Worm (Caenorhabditis elegans) whole organism, young adult: ENCODE results near the gene oac-42.
A peak's percentile ranks its signal among the peaks of the same experiment; 100 is the strongest.

Source experiments
- C06A6.2 ChIP-seq: fragments of 200-800 bp; sonication (Bioruptor generic); conservative IDR thresholded peaks from 2 replicates; pipeline ENCODE4 v1.3.6; 2022; ENCODE audit warnings: missing genetic modification characterization, missing compliant biosample characterization
- F22D6.2 ChIP-seq: sonication (generic microtip); optimal IDR thresholded peaks from 2 replicates; lab custom pipeline; 2016; ENCODE audit warnings: mild to moderate bottlenecking, missing genetic modification characterization, missing compliant biosample characterization
- F39B2.1 ChIP-seq: fragments of 200-800 bp; sonication (Bioruptor generic); IDR thresholded peaks from 2 replicates; pipeline ENCODE4 v1.3.6; 2022; ENCODE audit warnings: missing genetic modification reagents, missing genetic modification characterization, missing compliant biosample characterization
- F52B5.7 ChIP-seq: sonication (generic microtip); optimal IDR thresholded peaks from 2 replicates; lab custom pipeline; 2016; ENCODE audit warnings: mild to moderate bottlenecking, missing genetic modification characterization, missing compliant biosample characterization
- F57C9.4 ChIP-seq: sonication (generic microtip); optimal IDR thresholded peaks from 2 replicates; lab custom pipeline; 2017; ENCODE audit warnings: mild to moderate bottlenecking, missing genetic modification characterization, missing compliant biosample characterization
- K11D2.4 ChIP-seq: fragments of 200-800 bp; sonication (Bioruptor generic); IDR thresholded peaks from 2 replicates; pipeline ENCODE4 v1.3.6; 2022; ENCODE audit warnings: missing genetic modification reagents, missing genetic modification characterization, missing compliant biosample characterization
- T07F8.4 ChIP-seq: sonication (generic microtip); optimal IDR thresholded peaks from 2 replicates; lab custom pipeline; 2016; ENCODE audit warnings: mild to moderate bottlenecking, missing genetic modification characterization, moderate library complexity, missing compliant biosample characterization
- Y53F4B.3 ChIP-seq: fragments of 200-800 bp; sonication (Bioruptor generic); IDR thresholded peaks from 2 replicates; pipeline ENCODE4 v1.3.6; 2022; ENCODE audit warnings: missing genetic modification reagents, missing genetic modification characterization, missing compliant biosample characterization
- aptf-3 ChIP-seq: fragments of 200-800 bp; sonication (Bioruptor generic); IDR thresholded peaks from 2 replicates; pipeline ENCODE4 v1.3.6; 2022; ENCODE audit warnings: missing genetic modification characterization, missing compliant biosample characterization
- bed-2 ChIP-seq: fragments of 200-800 bp; sonication (Bioruptor generic); IDR thresholded peaks from 2 replicates; pipeline ENCODE4 v1.3.6; 2022; ENCODE audit warnings: missing genetic modification reagents, missing genetic modification characterization, missing compliant biosample characterization
- cebp-1 ChIP-seq, 2 experiments: fragments of 200-800 bp in 1 of 2; sonication (Bioruptor generic) in 1 of 2; sonication (generic microtip) in 1 of 2; IDR thresholded peaks in 1 of 2; optimal IDR thresholded peaks in 1 of 2; 2 replicates each; pipeline versions ENCODE4 v1.3.6 to Lab custom; 2017 to 2022; ENCODE audit warnings: missing compliant biosample characterization in 2 of 2, missing genetic modification characterization in 2 of 2, mild to moderate bottlenecking in 1 of 2, missing genetic modification reagents in 1 of 2, moderate library complexity in 1 of 2
- ceh-27 ChIP-seq: fragments of 200-800 bp; sonication (Bioruptor generic); optimal IDR thresholded peaks from 2 replicates; lab custom pipeline; 2018; ENCODE audit warnings: mild to moderate bottlenecking, missing genetic modification characterization, moderate library complexity, missing compliant biosample characterization
- ceh-40 ChIP-seq: fragments of 200-800 bp; sonication (Bioruptor generic); IDR thresholded peaks from 2 replicates; pipeline ENCODE4 v1.3.6; 2022; ENCODE audit warnings: missing genetic modification characterization, missing compliant biosample characterization
- chd-7 ChIP-seq: sonication (generic microtip); optimal IDR thresholded peaks from 2 replicates; lab custom pipeline; 2016; ENCODE audit warnings: mild to moderate bottlenecking, missing genetic modification characterization, moderate library complexity, missing compliant biosample characterization
- dox-1 ChIP-seq: fragments of 200-800 bp; sonication (Bioruptor generic); IDR thresholded peaks from 2 replicates; pipeline ENCODE4 v1.3.6; 2022; ENCODE audit warnings: missing genetic modification reagents, missing genetic modification characterization, missing compliant biosample characterization
- ekl-4 ChIP-seq: fragments of 200-800 bp; sonication (Bioruptor generic); IDR thresholded peaks from 2 replicates; pipeline ENCODE4 v1.3.6; 2022; ENCODE audit warnings: missing genetic modification reagents, missing genetic modification characterization, missing compliant biosample characterization
- fkh-3 ChIP-seq: sonication (generic microtip); optimal IDR thresholded peaks from 2 replicates; lab custom pipeline; 2016; ENCODE audit warnings: mild to moderate bottlenecking, missing genetic modification characterization, missing compliant biosample characterization
- lag-1 ChIP-seq: fragments of 200-800 bp; sonication (Bioruptor generic); IDR thresholded peaks from 2 replicates; pipeline ENCODE4 v1.3.6; 2022; ENCODE audit warnings: missing genetic modification reagents, missing genetic modification characterization, missing compliant biosample characterization
- let-526 ChIP-seq: fragments of 200-800 bp; sonication (Bioruptor generic); IDR thresholded peaks from 2 replicates; pipeline ENCODE4 v1.3.6; 2022; ENCODE audit warnings: missing genetic modification reagents, missing genetic modification characterization, missing compliant biosample characterization
- lin-26 ChIP-seq: fragments of 200-800 bp; sonication (Bioruptor generic); IDR thresholded peaks from 2 replicates; pipeline ENCODE4 v1.3.6; 2022; ENCODE audit warnings: missing genetic modification reagents, missing genetic modification characterization, missing compliant biosample characterization
- lin-35 ChIP-seq, 3 experiments: fragments of 150-350 bp in 2 of 3; sonication (generic microtip) in 1 of 3; optimal IDR thresholded peaks; 2 replicates each; lab custom pipeline; 2014 to 2018; ENCODE audit warnings: missing biosample characterization in 3 of 3, missing genetic modification characterization in 3 of 3, missing genetic modification reagents in 3 of 3
- lir-1 ChIP-seq: fragments of 200-800 bp; sonication (Bioruptor generic); conservative IDR thresholded peaks from 2 replicates; pipeline ENCODE4 v1.3.6; 2022; ENCODE audit warnings: missing genetic modification reagents, missing genetic modification characterization, missing compliant biosample characterization
- lsy-27 ChIP-seq: sonication (generic microtip); optimal IDR thresholded peaks from 2 replicates; lab custom pipeline; 2017; ENCODE audit warnings: missing genetic modification characterization, mild to moderate bottlenecking, missing compliant biosample characterization, antibody characterized with exemption, missing genotype, borderline replicate concordance; ENCODE audit not compliant: insufficient read depth
- madf-10 ChIP-seq: sonication (generic microtip); optimal IDR thresholded peaks from 2 replicates; lab custom pipeline; 2016; ENCODE audit warnings: mild to moderate bottlenecking, missing genetic modification characterization, missing compliant biosample characterization
- madf-3 ChIP-seq: fragments of 200-800 bp; sonication (Bioruptor generic); IDR thresholded peaks from 2 replicates; pipeline ENCODE4 v1.3.6; 2022; ENCODE audit warnings: missing genetic modification reagents, missing genetic modification characterization, missing compliant biosample characterization
- madf-6 ChIP-seq: fragments of 200-800 bp; sonication (Bioruptor generic); IDR thresholded peaks from 2 replicates; pipeline ENCODE4 v1.3.6; 2022; ENCODE audit warnings: missing genetic modification reagents, missing genetic modification characterization, missing compliant biosample characterization
- madf-8 ChIP-seq: fragments of 200-800 bp; sonication (Bioruptor generic); conservative IDR thresholded peaks from 2 replicates; pipeline ENCODE4 v1.3.6; 2022; ENCODE audit warnings: missing genetic modification reagents, missing genetic modification characterization, missing compliant biosample characterization
- mel-28 ChIP-seq: sonication (generic microtip); optimal IDR thresholded peaks from 2 replicates; lab custom pipeline; 2016; ENCODE audit warnings: borderline replicate concordance, mild to moderate bottlenecking, missing genetic modification characterization, missing compliant biosample characterization
- mes-4 ChIP-seq: sonication (generic microtip); optimal IDR thresholded peaks from 2 replicates; lab custom pipeline; 2016; ENCODE audit warnings: missing genotype, missing genetic modification characterization, missing compliant biosample characterization
- rpc-1 ChIP-seq, 2 experiments: fragments of 150-350 bp in 1 of 2; sonication (generic microtip) in 1 of 2; optimal IDR thresholded peaks; 2 replicates each; lab custom pipeline; 2014 to 2018; ENCODE audit warnings: missing biosample characterization in 1 of 2, missing genetic modification characterization in 1 of 2, missing genetic modification reagents in 1 of 2, missing genotype in 1 of 2
- sdz-38 ChIP-seq: sonication (generic microtip); optimal IDR thresholded peaks from 2 replicates; lab custom pipeline; 2016; ENCODE audit warnings: missing genotype, missing genetic modification characterization, missing compliant biosample characterization
- snpc-1.3 ChIP-seq: sonication (generic microtip); optimal IDR thresholded peaks from 2 replicates; lab custom pipeline; 2017; ENCODE audit warnings: missing genetic modification characterization, mild to moderate bottlenecking, missing compliant biosample characterization, antibody characterized with exemption, moderate library complexity, missing genotype, missing genetic modification reagents; ENCODE audit not compliant: insufficient read depth
- snpc-3.4 ChIP-seq: sonication (generic microtip); optimal IDR thresholded peaks from 2 replicates; lab custom pipeline; 2017; ENCODE audit warnings: missing genetic modification characterization, mild to moderate bottlenecking, missing compliant biosample characterization, antibody characterized with exemption, moderate library complexity, missing genotype, missing genetic modification reagents
- sptf-2 ChIP-seq: fragments of 200-800 bp; sonication (Bioruptor generic); optimal IDR thresholded peaks from 2 replicates; lab custom pipeline; 2018; ENCODE audit warnings: mild to moderate bottlenecking, missing genetic modification characterization, missing compliant biosample characterization
- tlf-1 ChIP-seq: fragments of 200-800 bp; sonication (Bioruptor generic); optimal IDR thresholded peaks from 2 replicates; lab custom pipeline; 2018; ENCODE audit warnings: mild to moderate bottlenecking, missing genetic modification characterization, missing compliant biosample characterization
- unc-130 ChIP-seq: sonication (generic microtip); optimal IDR thresholded peaks from 2 replicates; lab custom pipeline; 2016; ENCODE audit warnings: missing genetic modification reagents, missing genetic modification characterization, missing compliant biosample characterization
- unc-62 ChIP-seq: fragments of 150-350 bp; optimal IDR thresholded peaks from 2 replicates; lab custom pipeline; 2014; ENCODE audit warnings: missing biosample characterization, missing genetic modification reagents, missing genetic modification characterization
- xnd-1 ChIP-seq: sonication (generic microtip); optimal IDR thresholded peaks from 2 replicates; lab custom pipeline; 2016; ENCODE audit warnings: missing genotype, missing genetic modification reagents, missing genetic modification characterization, missing compliant biosample characterization
- zim-3 ChIP-seq: sonication (generic microtip); optimal IDR thresholded peaks from 2 replicates; lab custom pipeline; 2017; ENCODE audit warnings: mild to moderate bottlenecking, missing genetic modification characterization, moderate library complexity, missing compliant biosample characterization
- ztf-26 ChIP-seq: sonication (generic microtip); optimal IDR thresholded peaks from 2 replicates; lab custom pipeline; 2017; ENCODE audit warnings: missing genetic modification characterization, missing compliant biosample characterization
- ztf-28 ChIP-seq: fragments of 200-800 bp; sonication (Bioruptor generic); IDR thresholded peaks from 2 replicates; pipeline ENCODE4 v1.3.6; 2022; ENCODE audit warnings: missing genetic modification reagents, missing genetic modification characterization, missing compliant biosample characterization
- ztf-6 ChIP-seq: fragments of 200-800 bp; sonication (Bioruptor generic); IDR thresholded peaks from 2 replicates; pipeline ENCODE4 v1.3.6; 2022; ENCODE audit warnings: missing genetic modification reagents, missing genetic modification characterization, missing compliant biosample characterization

oac-42 gene

ce11 chrV:15880033-15880432, 4.6 kb downstream of the oac-42 start:
- TF ChIP-seq ceh-27 (GFP tag; lab: Kevin White, UChicago) = no peak
- TF ChIP-seq dox-1 (GFP tag; lab: Robert Waterston, UW) = no peak
- TF ChIP-seq F52B5.7 = no peak
- no peak for TF ChIP-seq ztf-28 (GFP tag; lab: Robert Waterston, UW)
- TF ChIP-seq F39B2.1 (GFP tag; lab: Robert Waterston, UW) = no peak
- TF ChIP-seq ekl-4 (GFP tag; lab: Robert Waterston, UW) = no peak
- TF ChIP-seq xnd-1 = no peak
- TF ChIP-seq lsy-27 (tag; lab: Kevin White, UChicago) = no peak
- no peak for TF ChIP-seq mes-4
- no peak for TF ChIP-seq let-526 (GFP tag; lab: Robert Waterston, UW)
- no peak for TF ChIP-seq tlf-1 (GFP tag; lab: Kevin White, UChicago)
- TF ChIP-seq F22D6.2 (tag; lab: Kevin White, UChicago) = no peak
- no peak for TF ChIP-seq unc-130 (GFP tag; lab: Kevin White, UChicago)
- no peak for TF ChIP-seq ceh-40
- no peak for TF ChIP-seq ztf-26 (tag; lab: Kevin White, UChicago)
- no peak for TF ChIP-seq madf-6 (GFP tag; lab: Robert Waterston, UW)
- no peak for TF ChIP-seq ztf-6 (GFP tag; lab: Robert Waterston, UW)

ce11 chrV:15879508-15879907, 5.1 kb downstream of the oac-42 start, which contains the start of gene nhr-84:
TSS of gene nhr-84 (minus strand) at chrV:15879608.
- TF ChIP-seq sdz-38 (no peak), madf-3 (GFP tag; lab: Robert Waterston, UW) (no peak), zim-3 (tag; lab: Kevin White, UChicago) (no peak), snpc-3.4 (no peak), fkh-3 (tag; lab: Kevin White, UChicago) (no peak), snpc-1.3 (tag; lab: Kevin White, UChicago) (no peak), C06A6.2 (GFP tag; lab: Robert Waterston, UW) (no peak), lir-1 (GFP tag; lab: Robert Waterston, UW) (no peak)

- TF ChIP-seq tlf-1 (GFP tag; lab: Kevin White, UChicago) = no peak
- TF ChIP-seq madf-6 (GFP tag; lab: Robert Waterston, UW) = 0 out of 2 replicates have a peak, but pooled peaks have one; percentile 28
Observed at ce11 chrV:15876308-15876707, 8.3 kb downstream of the oac-42 start, which contains the start of gene nhr-102. TSS of gene nhr-102 (minus strand) at chrV:15876408.

- TF ChIP-seq lir-1 (GFP tag; lab: Robert Waterston, UW) = peak; percentile 78
- peak; percentile 93 for TF ChIP-seq snpc-3.4
- peak; percentile 84 for TF ChIP-seq K11D2.4 (GFP tag; lab: Robert Waterston, UW)
- TF ChIP-seq F22D6.2 (tag; lab: Kevin White, UChicago) = peak; percentile 67
- TF ChIP-seq unc-130 (GFP tag; lab: Kevin White, UChicago) = peak; percentile 81
- peak in 2 of 3 experiments; percentile 30 to 82 for TF ChIP-seq lin-35 (GFP tag; optimal IDR thresholded peaks at IDR 0.05; lab: Kevin White, UChicago)
- peak; percentile 86; the same call in 1 of the 2 replicates for TF ChIP-seq ztf-28 (GFP tag; lab: Robert Waterston, UW)
- peak; percentile 98 for TF ChIP-seq aptf-3 (GFP tag; lab: Robert Waterston, UW)
- TF ChIP-seq Y53F4B.3 = peak; percentile 50; the same call in 1 of the 2 replicates
- TF ChIP-seq unc-62 (GFP tag; lab: Kevin White, UChicago) = no peak
- TF ChIP-seq rpc-1 (optimal IDR thresholded peaks at IDR 0.05; lab: Kevin White, UChicago) = peak; percentile 98
- TF ChIP-seq rpc-1 (tag; optimal IDR thresholded peaks at IDR 0.05; lab: Kevin White, UChicago) = peak; percentile 99
- TF ChIP-seq F57C9.4 (tag; lab: Kevin White, UChicago) = peak; percentile 74
- TF ChIP-seq lin-26 (GFP tag; lab: Robert Waterston, UW) = peak; percentile 99
- TF ChIP-seq chd-7 = peak; percentile 95
- peak; percentile 85; the same call in 1 of the 2 replicates for TF ChIP-seq bed-2 (GFP tag; lab: Robert Waterston, UW)
- peak; percentile 80 for TF ChIP-seq mel-28 (tag; lab: Kevin White, UChicago)
- TF ChIP-seq lag-1 (GFP tag; lab: Robert Waterston, UW) = 0 out of 2 replicates have a peak, but pooled peaks have one; percentile 63
- TF ChIP-seq madf-8 (GFP tag; lab: Robert Waterston, UW) = peak; percentile 43
- peak; percentile 91 for TF ChIP-seq sptf-2 (GFP tag; lab: Kevin White, UChicago)
- TF ChIP-seq T07F8.4 (tag; lab: Kevin White, UChicago) = peak; percentile 88
- TF ChIP-seq cebp-1 (GFP tag; IDR thresholded peaks at IDR 0.05; lab: Robert Waterston, UW) = peak; percentile 68; the same call in 1 of the 2 replicates
- peak; percentile 90 for TF ChIP-seq cebp-1 (tag; optimal IDR thresholded peaks at IDR 0.05; lab: Kevin White, UChicago)
- TF ChIP-seq madf-10 (tag; lab: Kevin White, UChicago) = peak; percentile 87
Observed at ce11 chrV:15873762-15874161, 10.8 kb downstream of the oac-42 start.
